Worm (Caenorhabditis elegans): ENCODE data around the gene col-8.

DNA sequence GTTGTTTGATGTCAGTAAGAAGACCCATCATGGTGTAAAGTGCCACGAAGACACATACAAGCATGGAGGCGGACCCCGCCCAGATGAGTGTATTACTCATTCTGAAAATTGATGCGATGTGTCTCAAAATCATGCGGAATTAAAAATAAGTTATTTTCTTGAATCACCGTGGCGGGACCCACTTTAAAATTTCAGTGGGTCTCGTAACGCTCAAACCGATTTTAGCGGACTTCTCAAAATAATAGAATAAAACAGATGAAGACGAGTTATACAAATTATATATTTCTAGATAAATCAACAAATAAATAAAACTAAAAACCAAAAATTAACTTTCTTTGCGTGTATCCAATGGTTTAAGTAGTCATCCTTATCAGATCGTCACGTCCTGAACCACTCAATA lies at the start of gene col-8:
- TF ChIP-seq flt-1 (GFP tag; IDR thresholded peaks at IDR 0.05), result no peak
- no peak for TF ChIP-seq tab-1 (GFP tag; IDR thresholded peaks at IDR 0.05)
- no peak for TF ChIP-seq T22C8.4 (GFP tag; IDR thresholded peaks at IDR 0.05)
- no peak for TF ChIP-seq ztf-23 (GFP tag; IDR thresholded peaks at IDR 0.05)
- no peak for TF ChIP-seq ref-1 (GFP tag; conservative IDR thresholded peaks at IDR 0.05)
- TF ChIP-seq cog-1 (tag; optimal IDR thresholded peaks at IDR 0.05), result no peak
- no peak for TF ChIP-seq klf-2 (GFP tag; conservative IDR thresholded peaks at IDR 0.05)
- TF ChIP-seq med-1 (GFP tag; optimal IDR thresholded peaks at IDR 0.05; ENCODE audit: insufficient read depth), result no peak
